Fruit fly (Drosophila melanogaster) whole organism, embryonic: ENCODE data around the gene Ran-like.

Experiments
- ATbp ChIP-seq: fragments of 200-800 bp; sonication (Bioruptor generic); optimal IDR thresholded peaks from 2 replicates; lab custom pipeline; 2017; ENCODE audit warnings: missing biosample characterization, mild to moderate bottlenecking, missing genetic modification characterization, missing genetic modification reagents
- Ada2b ChIP-seq: fragments of 200-800 bp; sonication (Bioruptor generic); IDR thresholded peaks from 2 replicates; pipeline ENCODE4 v1.3.6; 2022; ENCODE audit warnings: missing biosample characterization, missing genetic modification characterization
- B-H2 ChIP-seq: fragments of 200-800 bp; sonication (Bioruptor generic); optimal IDR thresholded peaks from 2 replicates; lab custom pipeline; 2018; ENCODE audit warnings: missing biosample characterization, mild to moderate bottlenecking, missing genetic modification characterization
- Bteb2 ChIP-seq: fragments of 200-800 bp; sonication (Bioruptor generic); optimal IDR thresholded peaks from 2 replicates; lab custom pipeline; 2016; ENCODE audit warnings: missing biosample characterization, missing genetic modification characterization
- CG10565 ChIP-seq: fragments of 200-800 bp; sonication (Bioruptor generic); optimal IDR thresholded peaks from 3 replicates; lab custom pipeline; 2016; ENCODE audit warnings: missing biosample characterization, mild to moderate bottlenecking, missing genetic modification characterization
- CG12219 ChIP-seq: fragments of 200-800 bp; sonication (Bioruptor generic); optimal IDR thresholded peaks from 3 replicates; lab custom pipeline; 2018; ENCODE audit warnings: missing biosample characterization, mild to moderate bottlenecking, missing genetic modification characterization
- CG12236 ChIP-seq: fragments of 200-800 bp; sonication (Bioruptor generic); optimal IDR thresholded peaks from 2 replicates; lab custom pipeline; 2016; ENCODE audit warnings: missing biosample characterization, missing genetic modification characterization
- CG12299 ChIP-seq: fragments of 200-800 bp; sonication (Bioruptor generic); optimal IDR thresholded peaks from 2 replicates; lab custom pipeline; 2018; ENCODE audit warnings: missing biosample characterization, mild to moderate bottlenecking, missing genetic modification characterization
- CG13775 ChIP-seq: fragments of 200-800 bp; sonication (Bioruptor generic); optimal IDR thresholded peaks from 3 replicates; lab custom pipeline; 2017; ENCODE audit warnings: missing biosample characterization, mild to moderate bottlenecking, missing genetic modification characterization
- CG14014 ChIP-seq: fragments of 200-800 bp; sonication (Bioruptor generic); IDR thresholded peaks from 2 replicates; pipeline ENCODE4 v1.3.6; 2022; ENCODE audit warnings: missing biosample characterization, missing genetic modification characterization
- CG1602 ChIP-seq: fragments of 200-800 bp; sonication (Bioruptor generic); optimal IDR thresholded peaks from 3 replicates; lab custom pipeline; 2016; ENCODE audit warnings: missing biosample characterization, missing genetic modification characterization
- CG17612 ChIP-seq: fragments of 200-800 bp; sonication (Bioruptor generic); IDR thresholded peaks from 2 replicates; pipeline ENCODE4 v1.3.6; 2022; ENCODE audit warnings: missing biosample characterization, missing genetic modification characterization
- CG2120 ChIP-seq: fragments of 200-800 bp; sonication (Bioruptor generic); optimal IDR thresholded peaks from 3 replicates; lab custom pipeline; 2016; ENCODE audit warnings: missing biosample characterization, missing genetic modification characterization
- CG30431 ChIP-seq: fragments of 200-800 bp; sonication (Bioruptor generic); optimal IDR thresholded peaks from 2 replicates; lab custom pipeline; 2017; ENCODE audit warnings: missing biosample characterization, missing genetic modification characterization
- CG6813 ChIP-seq: fragments of 200-800 bp; sonication (Bioruptor generic); optimal IDR thresholded peaks from 2 replicates; lab custom pipeline; 2017; ENCODE audit warnings: missing biosample characterization, missing genetic modification characterization, mild to moderate bottlenecking, moderate library complexity, missing genetic modification reagents
- CG7987 ChIP-seq: fragments of 200-800 bp; sonication (Bioruptor generic); optimal IDR thresholded peaks from 2 replicates; lab custom pipeline; 2018; ENCODE audit warnings: missing biosample characterization, mild to moderate bottlenecking, missing genetic modification characterization, moderate library complexity
- CG8765 ChIP-seq: fragments of 200-800 bp; sonication (Bioruptor generic); IDR thresholded peaks from 2 replicates; pipeline ENCODE4 v1.3.6; 2022; ENCODE audit warnings: missing biosample characterization, missing genetic modification characterization
- CG9797 ChIP-seq: fragments of 200-800 bp; sonication (Bioruptor generic); optimal IDR thresholded peaks from 3 replicates; lab custom pipeline; 2018; ENCODE audit warnings: missing biosample characterization, mild to moderate bottlenecking, missing genetic modification characterization
- CHES-1-like ChIP-seq: fragments of 200-800 bp; sonication (Bioruptor generic); optimal IDR thresholded peaks from 2 replicates; lab custom pipeline; 2016; ENCODE audit warnings: missing biosample characterization, missing genetic modification characterization
- D19B ChIP-seq: fragments of 200-800 bp; sonication (Bioruptor generic); optimal IDR thresholded peaks from 2 replicates; lab custom pipeline; 2017; ENCODE audit warnings: missing biosample characterization, mild to moderate bottlenecking, missing genetic modification characterization
- Drgx ChIP-seq: fragments of 200-800 bp; sonication (Bioruptor generic); IDR thresholded peaks from 2 replicates; pipeline ENCODE4 v1.3.6; 2022; ENCODE audit warnings: missing biosample characterization, missing genetic modification characterization
- E2f1 ChIP-seq: fragments of 200-800 bp; sonication (Bioruptor generic); IDR thresholded peaks from 2 replicates; pipeline ENCODE4 v1.3.6; 2022; ENCODE audit warnings: missing biosample characterization, missing genetic modification characterization
- Fer3 ChIP-seq: fragments of 200-800 bp; sonication (Bioruptor generic); optimal IDR thresholded peaks from 2 replicates; lab custom pipeline; 2018; ENCODE audit warnings: missing biosample characterization, mild to moderate bottlenecking, missing genetic modification characterization, moderate library complexity
- Gug ChIP-seq: fragments of 200-800 bp; sonication (Bioruptor generic); IDR thresholded peaks from 4 replicates; pipeline ENCODE4 v1.3.6; 2022; ENCODE audit warnings: missing biosample characterization, missing genetic modification characterization
- HmgZ ChIP-seq: fragments of 200-800 bp; sonication (Bioruptor generic); optimal IDR thresholded peaks from 2 replicates; lab custom pipeline; 2018; ENCODE audit warnings: missing biosample characterization, mild to moderate bottlenecking, missing genetic modification characterization
- Hsf ChIP-seq: fragments of 200-800 bp; sonication (Bioruptor generic); optimal IDR thresholded peaks from 3 replicates; lab custom pipeline; 2016; ENCODE audit warnings: missing biosample characterization, missing genetic modification characterization
- Mrtf ChIP-seq: fragments of 200-800 bp; sonication (Bioruptor generic); IDR thresholded peaks from 3 replicates; pipeline ENCODE4 v1.3.6; 2022; ENCODE audit warnings: missing biosample characterization, missing genetic modification characterization
- NC2α ChIP-seq: fragments of 200-800 bp; sonication (Bioruptor generic); optimal IDR thresholded peaks from 2 replicates; lab custom pipeline; 2016; ENCODE audit warnings: missing biosample characterization, missing genetic modification characterization
- Nf-YC ChIP-seq: fragments of 200-800 bp; optimal IDR thresholded peaks from 3 replicates; lab custom pipeline; 2019; ENCODE audit warnings: missing biosample characterization, mild to moderate bottlenecking, missing genetic modification characterization, moderate library complexity
- Spps ChIP-seq: fragments of 200-800 bp; sonication (Bioruptor generic); optimal IDR thresholded peaks from 2 replicates; lab custom pipeline; 2018; ENCODE audit warnings: missing biosample characterization, mild to moderate bottlenecking, missing genetic modification characterization
- Sry-δ ChIP-seq: fragments of 200-800 bp; sonication (Bioruptor generic); optimal IDR thresholded peaks from 2 replicates; lab custom pipeline; 2016; ENCODE audit warnings: missing biosample characterization, missing genetic modification characterization
- ap ChIP-seq: fragments of 200-800 bp; sonication (Bioruptor generic); IDR thresholded peaks from 2 replicates; pipeline ENCODE4 v1.3.6; 2022; ENCODE audit warnings: missing biosample characterization, missing genetic modification characterization
- ash1 ChIP-seq: fragments of 200-800 bp; sonication (Bioruptor generic); optimal IDR thresholded peaks from 2 replicates; lab custom pipeline; 2018; ENCODE audit warnings: missing biosample characterization, mild to moderate bottlenecking, missing genetic modification characterization
- bab2 ChIP-seq: fragments of 200-800 bp; sonication (Bioruptor generic); optimal IDR thresholded peaks from 2 replicates; lab custom pipeline; 2016; ENCODE audit warnings: missing biosample characterization, missing genetic modification characterization
- br ChIP-seq: fragments of >200 bp; optimal IDR thresholded peaks from 2 replicates; lab custom pipeline; 2017
- cas ChIP-seq: fragments of 200-800 bp; sonication (Bioruptor generic); IDR thresholded peaks from 2 replicates; pipeline ENCODE4 v1.3.6; 2022; ENCODE audit warnings: missing biosample characterization, missing genetic modification characterization
- dati ChIP-seq: fragments of 200-800 bp; sonication (Bioruptor generic); IDR thresholded peaks from 2 replicates; pipeline ENCODE4 v1.3.6; 2022; ENCODE audit warnings: missing biosample characterization, missing genetic modification characterization
- eyg ChIP-seq: fragments of 200-800 bp; sonication (Bioruptor generic); optimal IDR thresholded peaks from 3 replicates; lab custom pipeline; 2016; ENCODE audit warnings: missing biosample characterization, missing genetic modification characterization
- gcm ChIP-seq: fragments of 200-800 bp; sonication (Bioruptor generic); optimal IDR thresholded peaks from 2 replicates; lab custom pipeline; 2019; ENCODE audit warnings: missing biosample characterization, mild to moderate bottlenecking, missing genetic modification characterization, moderate library complexity
- gcm2 ChIP-seq: fragments of 200-800 bp; sonication (Bioruptor generic); optimal IDR thresholded peaks from 2 replicates; lab custom pipeline; 2016; ENCODE audit warnings: missing biosample characterization, missing genetic modification characterization
- h ChIP-seq: fragments of >200 bp; optimal IDR thresholded peaks from 2 replicates; lab custom pipeline; 2017
- hth ChIP-seq: fragments of >200 bp; optimal IDR thresholded peaks from 2 replicates; lab custom pipeline; 2017; ENCODE audit warnings: inconsistent platforms
- jigr1 ChIP-seq: fragments of 200-800 bp; sonication (Bioruptor generic); IDR thresholded peaks from 3 replicates; pipeline ENCODE4 v1.3.6; 2022; ENCODE audit warnings: missing biosample characterization, missing genetic modification characterization
- klu ChIP-seq: fragments of 200-800 bp; sonication (Bioruptor generic); IDR thresholded peaks from 2 replicates; pipeline ENCODE4 v1.3.6; 2022; ENCODE audit warnings: missing biosample characterization, missing genetic modification characterization
- nerfin-2 ChIP-seq: fragments of 200-800 bp; sonication (Bioruptor generic); IDR thresholded peaks from 2 replicates; pipeline ENCODE4 v1.3.6; 2022; ENCODE audit warnings: missing biosample characterization, missing genetic modification characterization; ENCODE audit not compliant: partially characterized antibody
- nmo ChIP-seq: fragments of 200-800 bp; sonication (Bioruptor generic); optimal IDR thresholded peaks from 2 replicates; lab custom pipeline; 2018; ENCODE audit warnings: missing biosample characterization, mild to moderate bottlenecking, missing genetic modification characterization, moderate library complexity
- slou ChIP-seq: fragments of 200-800 bp; sonication (Bioruptor generic); optimal IDR thresholded peaks from 3 replicates; lab custom pipeline; 2016; ENCODE audit warnings: missing biosample characterization, missing genetic modification characterization
- sna ChIP-seq: fragments of 200-800 bp; sonication (Bioruptor generic); IDR thresholded peaks from 2 replicates; pipeline ENCODE4 v1.3.6; 2022; ENCODE audit warnings: missing biosample characterization, missing genetic modification characterization; ENCODE audit not compliant: partially characterized antibody
- tin ChIP-seq: fragments of 200-800 bp; sonication (Bioruptor generic); optimal IDR thresholded peaks from 3 replicates; lab custom pipeline; 2016; ENCODE audit warnings: missing biosample characterization, missing genetic modification characterization
- toy ChIP-seq: fragments of 200-800 bp; sonication (Bioruptor generic); IDR thresholded peaks from 2 replicates; pipeline ENCODE4 v1.3.6; 2022; ENCODE audit warnings: missing biosample characterization, missing genetic modification characterization
- wor ChIP-seq: fragments of 200-800 bp; sonication (Bioruptor generic); IDR thresholded peaks from 2 replicates; pipeline ENCODE4 v1.3.6; 2022; ENCODE audit warnings: missing biosample characterization, missing genetic modification characterization
- z ChIP-seq: fragments of 200-800 bp; sonication (Bioruptor generic); IDR thresholded peaks from 3 replicates; pipeline ENCODE4 v1.3.6; 2022; ENCODE audit warnings: missing biosample characterization, missing genetic modification characterization

Ran-like gene

dm6 chr3L:15500813-15501645, 15.8 kb upstream of the Ran-like start, which contains the start of gene CG7272 (continued):
- TF ChIP-seq CG6813, result no peak
- TF ChIP-seq toy (GFP tag; lab: Robert Waterston, UW), result no peak
- TF ChIP-seq Nf-YC (tag; lab: Kevin White, UChicago), result peak; percentile 45
- no peak for TF ChIP-seq dati
- no peak for TF ChIP-seq Fer3 (tag; lab: Kevin White, UChicago)
- peak; percentile 19 for TF ChIP-seq ATbp (GFP tag; lab: Kevin White, UChicago)
- peak; percentile 53 for TF ChIP-seq Sry-δ
- no peak for TF ChIP-seq ash1 (GFP tag; lab: Kevin White, UChicago)
- TF ChIP-seq CHES-1-like (GFP tag; lab: Kevin White, UChicago), result peak; percentile 11
- no peak for TF ChIP-seq slou (GFP tag; lab: Kevin White, UChicago)
- peak; percentile 8 for TF ChIP-seq bab2 (GFP tag; lab: Kevin White, UChicago)
- 0 out of 2 replicates have a peak, but pooled peaks have one; percentile 36 for TF ChIP-seq sna (GFP tag; lab: Robert Waterston, UW)
- TF ChIP-seq CG12219 (GFP tag; lab: Kevin White, UChicago), result no peak
- peak; percentile 26 for TF ChIP-seq CG7987 (GFP tag; lab: Kevin White, UChicago)
- peak; percentile 19 for TF ChIP-seq nmo (GFP tag; lab: Kevin White, UChicago)
- TF ChIP-seq CG30431 (GFP tag; lab: Kevin White, UChicago), result no peak
- TF ChIP-seq NC2α (GFP tag; lab: Kevin White, UChicago), result no peak
- TF ChIP-seq Mrtf, result no peak
- no peak for TF ChIP-seq gcm2
- peak; percentile 49 for TF ChIP-seq CG2120 (GFP tag; lab: Kevin White, UChicago)
- TF ChIP-seq CG12236 (GFP tag; lab: Kevin White, UChicago), result no peak
- TF ChIP-seq Ada2b (GFP tag; lab: Robert Waterston, UW), result no peak
- TF ChIP-seq HmgZ (tag; lab: Kevin White, UChicago), result peak; percentile 65
- TF ChIP-seq E2f1 (GFP tag; lab: Robert Waterston, UW), result peak; percentile 36; the same call in 1 of the 2 replicates
- no peak for TF ChIP-seq ap (GFP tag; lab: Robert Waterston, UW)
- no peak for TF ChIP-seq CG8765 (GFP tag; lab: Robert Waterston, UW)
- TF ChIP-seq Bteb2 (GFP tag; lab: Kevin White, UChicago), result no peak
- TF ChIP-seq Gug (GFP tag; lab: Robert Waterston, UW), result no peak
- no peak for TF ChIP-seq tin (GFP tag; lab: Kevin White, UChicago)
- no peak for TF ChIP-seq CG12299 (tag; lab: Kevin White, UChicago)
- no peak for TF ChIP-seq CG17612 (GFP tag; lab: Robert Waterston, UW)
- TF ChIP-seq D19B, result peak; percentile 95
- no peak for TF ChIP-seq nerfin-2 (GFP tag; lab: Robert Waterston, UW)
- peak; percentile 22 for TF ChIP-seq CG9797 (GFP tag; lab: Kevin White, UChicago)
- TF ChIP-seq Drgx (GFP tag; lab: Robert Waterston, UW), result peak; percentile 15; the same call in 1 of the 2 replicates
- peak; percentile 18 for TF ChIP-seq eyg
- no peak for TF ChIP-seq wor (GFP tag; lab: Robert Waterston, UW)
- peak; percentile 18 for TF ChIP-seq gcm (GFP tag; lab: Kevin White, UChicago)
- TF ChIP-seq h (lab: Kevin White, UChicago), result no peak
- no peak for TF ChIP-seq CG10565 (GFP tag; lab: Kevin White, UChicago)
- peak; percentile 58 for TF ChIP-seq B-H2
- no peak for TF ChIP-seq Hsf
- no peak for TF ChIP-seq CG1602 (GFP tag; lab: Kevin White, UChicago)
- no peak for TF ChIP-seq Spps
- no peak for TF ChIP-seq cas
- TF ChIP-seq klu (GFP tag; lab: Robert Waterston, UW), result no peak
- TF ChIP-seq hth (lab: Kevin White, UChicago), result no peak
- TF ChIP-seq br (lab: Kevin White, UChicago), result no peak
- peak; percentile 0 for TF ChIP-seq CG13775 (GFP tag; lab: Kevin White, UChicago)
- TF ChIP-seq jigr1 (GFP tag; lab: Robert Waterston, UW), result no peak
- no peak for TF ChIP-seq z (GFP tag; lab: Robert Waterston, UW)
- TF ChIP-seq CG14014 (GFP tag; lab: Robert Waterston, UW), result no peak; the same call in 1 of the 2 replicates
